Fruit fly (Drosophila melanogaster) whole organism, embryonic: ENCODE data around the gene CG43136.

Experiments
- Awh ChIP-seq: fragments of 200-800 bp; sonication (Bioruptor generic); IDR thresholded peaks from 2 replicates; pipeline ENCODE4, ENCODE4 v1.3.6; 2022; ENCODE audit warnings: missing biosample characterization, missing genetic modification characterization
- Bteb2 ChIP-seq: fragments of 200-800 bp; sonication (Bioruptor generic); optimal IDR thresholded peaks from 2 replicates; lab custom pipeline; 2016; ENCODE audit warnings: missing biosample characterization, missing genetic modification characterization
- CG10267 ChIP-seq: fragments of 200-800 bp; sonication (Bioruptor generic); optimal IDR thresholded peaks from 2 replicates; lab custom pipeline; 2018; ENCODE audit warnings: missing biosample characterization, mild to moderate bottlenecking, missing genetic modification characterization, moderate library complexity
- CG10274 ChIP-seq: fragments of 200-800 bp; sonication (Bioruptor generic); optimal IDR thresholded peaks from 3 replicates; lab custom pipeline; 2017; ENCODE audit warnings: missing biosample characterization, mild to moderate bottlenecking, missing genetic modification characterization
- CG10321 ChIP-seq: fragments of 200-800 bp; sonication (Bioruptor generic); IDR thresholded peaks from 2 replicates; pipeline ENCODE4 v1.3.6; 2022; ENCODE audit warnings: missing biosample characterization, missing genetic modification characterization
- CG12236 ChIP-seq: fragments of 200-800 bp; sonication (Bioruptor generic); optimal IDR thresholded peaks from 2 replicates; lab custom pipeline; 2016; ENCODE audit warnings: missing biosample characterization, missing genetic modification characterization
- CG14965 ChIP-seq: fragments of 200-800 bp; sonication (Bioruptor generic); optimal IDR thresholded peaks from 2 replicates; lab custom pipeline; 2016; ENCODE audit warnings: missing biosample characterization, missing genetic modification characterization, borderline replicate concordance
- CG17829 ChIP-seq: fragments of 200-800 bp; optimal IDR thresholded peaks from 2 replicates; lab custom pipeline; 2019; ENCODE audit warnings: missing biosample characterization, mild to moderate bottlenecking, missing genetic modification characterization, moderate library complexity
- CG30403 ChIP-seq: fragments of 200-800 bp; sonication (Bioruptor generic); optimal IDR thresholded peaks from 3 replicates; lab custom pipeline; 2016; ENCODE audit warnings: missing biosample characterization, missing genetic modification characterization
- CG31365 ChIP-seq: fragments of 200-800 bp; sonication (Bioruptor generic); optimal IDR thresholded peaks from 2 replicates; lab custom pipeline; 2018; ENCODE audit warnings: missing biosample characterization, mild to moderate bottlenecking, missing genetic modification characterization
- CG34422 ChIP-seq: fragments of 200-800 bp; sonication (Bioruptor generic); IDR thresholded peaks from 3 replicates; pipeline ENCODE4 v1.3.6; 2022; ENCODE audit warnings: missing biosample characterization, missing genetic modification characterization
- CG43689 ChIP-seq: fragments of 200-800 bp; sonication (Bioruptor generic); IDR thresholded peaks from 2 replicates; pipeline ENCODE4 v1.3.6; 2022; ENCODE audit warnings: missing biosample characterization, missing genetic modification characterization
- CG4820 ChIP-seq: fragments of 200-800 bp; sonication (Bioruptor generic); optimal IDR thresholded peaks from 3 replicates; lab custom pipeline; 2016; ENCODE audit warnings: missing biosample characterization, missing genetic modification characterization
- CG6689 ChIP-seq: fragments of 200-800 bp; sonication (Bioruptor generic); IDR thresholded peaks from 2 replicates; pipeline ENCODE4 v1.3.6; 2022; ENCODE audit warnings: missing biosample characterization, missing genetic modification characterization
- CG7928 ChIP-seq: fragments of 200-800 bp; sonication (Bioruptor generic); optimal IDR thresholded peaks from 2 replicates; lab custom pipeline; 2017; ENCODE audit warnings: missing biosample characterization, mild to moderate bottlenecking, missing genetic modification characterization
- CG8290 ChIP-seq, 3 experiments: fragments of 200-800 bp; sonication (Bioruptor generic); optimal IDR thresholded peaks; 2 replicates each; lab custom pipeline; 2016 to 2019; ENCODE audit warnings: missing biosample characterization in 3 of 3, missing genetic modification characterization in 3 of 3, mild to moderate bottlenecking in 2 of 3, moderate library complexity in 1 of 3
- H15 ChIP-seq: fragments of 200-800 bp; sonication (Bioruptor generic); IDR thresholded peaks from 3 replicates; pipeline ENCODE4 v1.3.6; 2022; ENCODE audit warnings: missing biosample characterization, missing genetic modification characterization
- HLH4C ChIP-seq: fragments of 200-800 bp; sonication (Bioruptor generic); IDR thresholded peaks from 3 replicates; pipeline ENCODE4 v1.3.6; 2022; ENCODE audit warnings: missing biosample characterization, missing genetic modification characterization; ENCODE audit not compliant: partially characterized antibody
- HLH54F ChIP-seq: fragments of 200-800 bp; sonication (Bioruptor generic); optimal IDR thresholded peaks from 3 replicates; lab custom pipeline; 2016; ENCODE audit warnings: missing biosample characterization, missing genetic modification characterization
- HLHmδ ChIP-seq: fragments of 200-800 bp; sonication (Bioruptor generic); optimal IDR thresholded peaks from 2 replicates; lab custom pipeline; 2018; ENCODE audit warnings: missing biosample characterization, mild to moderate bottlenecking, missing genetic modification characterization, moderate library complexity
- Hand ChIP-seq: fragments of 200-800 bp; sonication (Bioruptor generic); optimal IDR thresholded peaks from 2 replicates; lab custom pipeline; 2017; ENCODE audit warnings: mild to moderate bottlenecking, missing biosample characterization, missing genetic modification reagents, missing genetic modification characterization
- Hmx ChIP-seq: fragments of 200-800 bp; sonication (Bioruptor generic); optimal IDR thresholded peaks from 2 replicates; lab custom pipeline; 2016; ENCODE audit warnings: missing biosample characterization, missing genetic modification characterization
- Lim3 ChIP-seq: fragments of 200-800 bp; sonication (Bioruptor generic); IDR thresholded peaks from 2 replicates; pipeline ENCODE4 v1.3.6; 2022; ENCODE audit warnings: missing biosample characterization, missing genetic modification characterization
- MBD-R2 ChIP-seq: fragments of 200-800 bp; sonication (Bioruptor generic); IDR thresholded peaks from 2 replicates; pipeline ENCODE4 v1.3.6; 2022; ENCODE audit warnings: missing biosample characterization, missing genetic modification characterization
- MESR4 ChIP-seq: fragments of 200-800 bp; sonication (Bioruptor generic); optimal IDR thresholded peaks from 2 replicates; lab custom pipeline; 2018; ENCODE audit warnings: missing biosample characterization, mild to moderate bottlenecking, missing genetic modification characterization, moderate library complexity
- NC2α ChIP-seq: fragments of 200-800 bp; sonication (Bioruptor generic); optimal IDR thresholded peaks from 2 replicates; lab custom pipeline; 2016; ENCODE audit warnings: missing biosample characterization, missing genetic modification characterization
- Nf-YC ChIP-seq: fragments of 200-800 bp; optimal IDR thresholded peaks from 3 replicates; lab custom pipeline; 2019; ENCODE audit warnings: missing biosample characterization, mild to moderate bottlenecking, missing genetic modification characterization, moderate library complexity
- Opbp ChIP-seq: fragments of 200-800 bp; sonication (Bioruptor generic); IDR thresholded peaks from 3 replicates; pipeline ENCODE4 v1.3.6; 2022; ENCODE audit warnings: missing biosample characterization, missing genetic modification characterization; ENCODE audit not compliant: partially characterized antibody
- Optix ChIP-seq: fragments of 200-800 bp; sonication (Bioruptor generic); IDR thresholded peaks from 3 replicates; pipeline ENCODE4 v1.3.6; 2022; ENCODE audit warnings: missing biosample characterization, missing genetic modification characterization
- Vsx1 ChIP-seq: fragments of 200-800 bp; sonication (Bioruptor generic); optimal IDR thresholded peaks from 2 replicates; lab custom pipeline; 2017; ENCODE audit warnings: missing biosample characterization, mild to moderate bottlenecking, missing genetic modification characterization, missing genetic modification reagents
- Xbp1 ChIP-seq: fragments of 200-800 bp; sonication (Bioruptor generic); optimal IDR thresholded peaks from 3 replicates; lab custom pipeline; 2016; ENCODE audit warnings: missing biosample characterization, mild to moderate bottlenecking, missing genetic modification characterization
- YL-1 ChIP-seq: fragments of 200-800 bp; sonication (Bioruptor generic); optimal IDR thresholded peaks from 3 replicates; lab custom pipeline; 2017; ENCODE audit warnings: missing biosample characterization, mild to moderate bottlenecking, missing genetic modification characterization
- bowl ChIP-seq: fragments of 200-800 bp; sonication (Bioruptor generic); IDR thresholded peaks from 2 replicates; pipeline ENCODE4 v1.3.6; 2022; ENCODE audit warnings: missing biosample characterization, missing genetic modification characterization
- br ChIP-seq: fragments of >200 bp; optimal IDR thresholded peaks from 2 replicates; lab custom pipeline; 2017
- btn ChIP-seq: fragments of 200-800 bp; sonication (Bioruptor generic); optimal IDR thresholded peaks from 2 replicates; lab custom pipeline; 2016; ENCODE audit warnings: missing biosample characterization, missing genetic modification characterization
- chinmo ChIP-seq: fragments of 200-800 bp; sonication (Bioruptor generic); IDR thresholded peaks from 4 replicates; pipeline ENCODE4 v1.3.6; 2022; ENCODE audit warnings: missing biosample characterization, missing genetic modification characterization; ENCODE audit not compliant: partially characterized antibody
- ci ChIP-seq: fragments of 200-800 bp; sonication (Bioruptor generic); IDR thresholded peaks from 3 replicates; pipeline ENCODE4 v1.3.6; 2022; ENCODE audit warnings: missing biosample characterization, missing genetic modification characterization
- crp ChIP-seq, 2 experiments: fragments of 200-800 bp; sonication (Bioruptor generic); optimal IDR thresholded peaks; 2 replicates in 1 of 2; 3 replicates in 1 of 2; lab custom pipeline; 2017; ENCODE audit warnings: missing biosample characterization in 2 of 2, missing genetic modification characterization in 2 of 2, mild to moderate bottlenecking in 1 of 2, moderate library complexity in 1 of 2
- da ChIP-seq: fragments of 200-800 bp; sonication (Bioruptor generic); optimal IDR thresholded peaks from 2 replicates; lab custom pipeline; 2016; ENCODE audit warnings: missing biosample characterization, missing genetic modification characterization
- hth ChIP-seq: fragments of >200 bp; optimal IDR thresholded peaks from 2 replicates; lab custom pipeline; 2017; ENCODE audit warnings: inconsistent platforms
- ken ChIP-seq: fragments of 200-800 bp; sonication (Bioruptor generic); IDR thresholded peaks from 3 replicates; pipeline ENCODE4 v1.3.6; 2022; ENCODE audit warnings: missing biosample characterization, missing genetic modification characterization
- lmd ChIP-seq: fragments of 200-800 bp; sonication (Bioruptor generic); IDR thresholded peaks from 2 replicates; pipeline ENCODE4 v1.3.6; 2022; ENCODE audit warnings: missing biosample characterization, missing genetic modification characterization
- luna ChIP-seq: fragments of 200-800 bp; sonication (Bioruptor generic); optimal IDR thresholded peaks from 2 replicates; lab custom pipeline; 2016; ENCODE audit warnings: missing biosample characterization, missing genetic modification characterization
- pfk ChIP-seq: fragments of 200-800 bp; sonication (Bioruptor generic); optimal IDR thresholded peaks from 2 replicates; lab custom pipeline; 2018; ENCODE audit warnings: missing biosample characterization, mild to moderate bottlenecking, missing genetic modification characterization, moderate library complexity
- pho ChIP-seq: fragments of 200-800 bp; sonication (Bioruptor generic); optimal IDR thresholded peaks from 2 replicates; lab custom pipeline; 2016; ENCODE audit warnings: missing biosample characterization, missing genetic modification characterization
- phol ChIP-seq: fragments of 200-800 bp; sonication (Bioruptor generic); optimal IDR thresholded peaks from 3 replicates; lab custom pipeline; 2018; ENCODE audit warnings: missing biosample characterization, mild to moderate bottlenecking, missing genetic modification characterization, moderate library complexity
- pzg ChIP-seq: fragments of 200-800 bp; sonication (Bioruptor generic); optimal IDR thresholded peaks from 3 replicates; lab custom pipeline; 2018; ENCODE audit warnings: missing biosample characterization, mild to moderate bottlenecking, missing genetic modification characterization, moderate library complexity
- stwl ChIP-seq: fragments of 200-800 bp; sonication (Bioruptor generic); optimal IDR thresholded peaks from 3 replicates; lab custom pipeline; 2018; ENCODE audit warnings: missing biosample characterization, mild to moderate bottlenecking, missing genetic modification characterization, moderate library complexity
- tna ChIP-seq: fragments of 200-800 bp; sonication (Bioruptor generic); IDR thresholded peaks from 2 replicates; pipeline ENCODE4 v1.3.6; 2022; ENCODE audit warnings: missing biosample characterization, missing genetic modification characterization; ENCODE audit not compliant: partially characterized antibody
- toy ChIP-seq: fragments of 200-800 bp; sonication (Bioruptor generic); IDR thresholded peaks from 2 replicates; pipeline ENCODE4 v1.3.6; 2022; ENCODE audit warnings: missing biosample characterization, missing genetic modification characterization
- vvl ChIP-seq: fragments of 200-800 bp; sonication (Bioruptor generic); IDR thresholded peaks from 2 replicates; pipeline ENCODE4 v1.3.6; 2022; ENCODE audit warnings: missing biosample characterization, missing genetic modification characterization
- z ChIP-seq: fragments of 200-800 bp; sonication (Bioruptor generic); IDR thresholded peaks from 3 replicates; pipeline ENCODE4 v1.3.6; 2022; ENCODE audit warnings: missing biosample characterization, missing genetic modification characterization

CG43136 gene

dm6 chrX:5876584-5876983 lies 23.0 kb downstream of the CG43136 start, which contains the start of gene mof (continued):
- no peak for TF ChIP-seq Hand
- TF ChIP-seq pzg (GFP tag; lab: Kevin White, UChicago): peak; percentile 50
- TF ChIP-seq HLH4C (GFP tag; lab: Robert Waterston, UW): peak; percentile 87
- TF ChIP-seq Opbp (GFP tag; lab: Robert Waterston, UW): peak; percentile 61; the same call in 2 of the 3 replicates
- TF ChIP-seq hth (lab: Kevin White, UChicago): no peak
- TF ChIP-seq Xbp1 (GFP tag; lab: Kevin White, UChicago): no peak
- TF ChIP-seq ken (GFP tag; lab: Robert Waterston, UW): no peak
- TF ChIP-seq CG34422 (GFP tag; lab: Robert Waterston, UW): no peak
- no peak for TF ChIP-seq CG14965 (GFP tag; lab: Kevin White, UChicago)
- TF ChIP-seq Lim3: no peak
- TF ChIP-seq NC2α (GFP tag; lab: Kevin White, UChicago): no peak
- TF ChIP-seq H15 (GFP tag; lab: Robert Waterston, UW): no peak
- TF ChIP-seq phol (tag; lab: Kevin White, UChicago): peak; percentile 38
- TF ChIP-seq CG10274 (GFP tag; lab: Kevin White, UChicago): no peak
- TF ChIP-seq YL-1 (GFP tag; lab: Kevin White, UChicago): peak; percentile 55
- TF ChIP-seq Nf-YC (tag; lab: Kevin White, UChicago): no peak
- no peak for TF ChIP-seq CG31365
- TF ChIP-seq luna (GFP tag; lab: Kevin White, UChicago): no peak
- TF ChIP-seq CG17829 (tag; lab: Kevin White, UChicago): no peak
- TF ChIP-seq btn (GFP tag; lab: Kevin White, UChicago): no peak
- no peak for TF ChIP-seq da (GFP tag; lab: Kevin White, UChicago)
- TF ChIP-seq z (GFP tag; lab: Robert Waterston, UW): no peak
- TF ChIP-seq CG30403 (GFP tag; lab: Kevin White, UChicago): no peak
- TF ChIP-seq tna (GFP tag; lab: Robert Waterston, UW): peak; percentile 62
- no peak for TF ChIP-seq CG8290 (GFP tag; optimal IDR thresholded peaks at IDR 0.05; lab: Kevin White, UChicago)
- TF ChIP-seq CG8290 (tag; optimal IDR thresholded peaks at IDR 0.05; lab: Kevin White, UChicago): no peak
- TF ChIP-seq CG10321 (GFP tag; lab: Robert Waterston, UW): no peak
- TF ChIP-seq lmd (GFP tag; lab: Robert Waterston, UW): no peak
- peak; percentile 61 for TF ChIP-seq stwl
- no peak for TF ChIP-seq Vsx1 (GFP tag; lab: Kevin White, UChicago)
- TF ChIP-seq CG7928 (GFP tag; lab: Kevin White, UChicago): peak; percentile 80
- no peak for TF ChIP-seq Awh (GFP tag; lab: Robert Waterston, UW)
- 0 out of 2 replicates have a peak, but pooled peaks have one; percentile 6 for TF ChIP-seq CG6689 (GFP tag; lab: Robert Waterston, UW)
- TF ChIP-seq HLHmδ: no peak
- no peak for TF ChIP-seq Optix (GFP tag; lab: Robert Waterston, UW)
- TF ChIP-seq br (lab: Kevin White, UChicago): no peak
- peak; percentile 35 for TF ChIP-seq CG10267 (tag; lab: Kevin White, UChicago)
- TF ChIP-seq Bteb2 (GFP tag; lab: Kevin White, UChicago): no peak
- no peak for TF ChIP-seq vvl (GFP tag; lab: Robert Waterston, UW)
- no peak for TF ChIP-seq CG4820 (GFP tag; lab: Kevin White, UChicago)
- TF ChIP-seq CG43689 (GFP tag; lab: Robert Waterston, UW): no peak
- TF ChIP-seq bowl (GFP tag; lab: Robert Waterston, UW): no peak
- peak; percentile 67; the same call in 1 of the 4 replicates for TF ChIP-seq chinmo (GFP tag; lab: Robert Waterston, UW)
- no peak for TF ChIP-seq toy (GFP tag; lab: Robert Waterston, UW)
- peak; percentile 79 for TF ChIP-seq MBD-R2 (GFP tag; lab: Robert Waterston, UW)
- no peak for TF ChIP-seq pho (GFP tag; lab: Kevin White, UChicago)
- TF ChIP-seq Hmx: no peak
- TF ChIP-seq ci (GFP tag; lab: Robert Waterston, UW): no peak
- TF ChIP-seq MESR4: peak; percentile 59
- TF ChIP-seq HLH54F (GFP tag; lab: Kevin White, UChicago): no peak
- TF ChIP-seq crp (GFP tag; optimal IDR thresholded peaks at IDR 0.05; lab: Kevin White, UChicago): peak in 1 of 2 experiments; percentile 3
- no peak for TF ChIP-seq CG12236 (GFP tag; lab: Kevin White, UChicago)
- TF ChIP-seq pfk: no peak
